Worm (Caenorhabditis elegans) whole organism, L3 larva: Measurements from ENCODE around the gene rpn-6.2.
A peak's percentile ranks its signal among the peaks of the same experiment; 100 is the strongest.

Source experiments
- R02D3.7 ChIP-seq: fragments of 150-350 bp; optimal IDR thresholded peaks from 2 replicates; lab custom pipeline; 2014; ENCODE audit warnings: missing biosample characterization, missing genetic modification characterization
- ZK546.5 ChIP-seq: sonication (generic microtip); optimal IDR thresholded peaks from 2 replicates; lab custom pipeline; 2017; ENCODE audit warnings: missing biosample characterization, missing genetic modification characterization
- ama-1 ChIP-seq: fragments of 150-350 bp; optimal IDR thresholded peaks from 2 replicates; lab custom pipeline; 2018
- ceh-16 ChIP-seq: sonication (generic microtip); optimal IDR thresholded peaks from 2 replicates; lab custom pipeline; 2017; ENCODE audit warnings: missing biosample characterization, missing genetic modification characterization
- ceh-28 ChIP-seq: fragments of 150-350 bp; optimal IDR thresholded peaks from 2 replicates; lab custom pipeline; 2014; ENCODE audit warnings: missing biosample characterization, missing genetic modification reagents, missing genetic modification characterization
- ceh-82 ChIP-seq: fragments of 150-350 bp; optimal IDR thresholded peaks from 2 replicates; lab custom pipeline; 2014; ENCODE audit warnings: missing biosample characterization, missing genetic modification characterization
- ceh-9 ChIP-seq: sonication (generic microtip); optimal IDR thresholded peaks from 2 replicates; lab custom pipeline; 2018; ENCODE audit warnings: missing biosample characterization, missing genetic modification characterization
- daf-12 ChIP-seq: fragments of 150-350 bp; optimal IDR thresholded peaks from 2 replicates; lab custom pipeline; 2014; ENCODE audit warnings: missing biosample characterization, missing genetic modification reagents, missing genetic modification characterization
- egl-27 ChIP-seq: sonication (generic microtip); optimal IDR thresholded peaks from 4 replicates; lab custom pipeline; 2017; ENCODE audit warnings: missing biosample characterization, missing genetic modification reagents, missing genetic modification characterization
- elt-1 ChIP-seq: fragments of 150-350 bp; optimal IDR thresholded peaks from 2 replicates; lab custom pipeline; 2014; ENCODE audit warnings: missing biosample characterization, missing genetic modification characterization
- eor-1 ChIP-seq, 2 experiments: fragments of 150-350 bp; optimal IDR thresholded peaks; 2 replicates each; lab custom pipeline; 2014 to 2018; ENCODE audit warnings: missing biosample characterization in 2 of 2, missing genetic modification characterization in 2 of 2
- fkh-10 ChIP-seq: sonication (generic microtip); optimal IDR thresholded peaks from 2 replicates; lab custom pipeline; 2017; ENCODE audit warnings: missing biosample characterization, missing genetic modification reagents, missing genetic modification characterization
- fkh-2 ChIP-seq: fragments of 150-350 bp; optimal IDR thresholded peaks from 2 replicates; lab custom pipeline; 2014; ENCODE audit warnings: missing biosample characterization, missing genetic modification reagents, missing genetic modification characterization
- fos-1 ChIP-seq: fragments of 150-350 bp; optimal IDR thresholded peaks from 2 replicates; lab custom pipeline; 2014; ENCODE audit warnings: missing biosample characterization, missing genetic modification characterization
- hmg-11 ChIP-seq: sonication (generic microtip); optimal IDR thresholded peaks from 2 replicates; lab custom pipeline; 2016; ENCODE audit warnings: missing genetic modification characterization, missing compliant biosample characterization
- lin-15B ChIP-seq: fragments of 150-350 bp; optimal IDR thresholded peaks from 2 replicates; lab custom pipeline; 2014; ENCODE audit warnings: missing biosample characterization, missing genetic modification characterization
- lin-39 ChIP-seq: fragments of 150-350 bp; optimal IDR thresholded peaks from 2 replicates; lab custom pipeline; 2018; ENCODE audit warnings: missing biosample characterization, missing genetic modification reagents, missing genetic modification characterization
- mdl-1 ChIP-seq: fragments of 150-350 bp; optimal IDR thresholded peaks from 2 replicates; lab custom pipeline; 2014; ENCODE audit warnings: missing biosample characterization, missing genetic modification characterization
- mml-1 ChIP-seq: fragments of 150-350 bp; sonication (generic microtip); optimal IDR thresholded peaks from 3 replicates; lab custom pipeline; 2014; ENCODE audit warnings: missing biosample characterization, missing genetic modification characterization
- nfya-1 ChIP-seq: sonication (generic microtip); optimal IDR thresholded peaks from 2 replicates; lab custom pipeline; 2017; ENCODE audit warnings: missing genetic modification characterization, mild to moderate bottlenecking, missing compliant biosample characterization, antibody characterized with exemption, moderate library complexity; ENCODE audit not compliant: insufficient read depth
- nhr-11 ChIP-seq: fragments of 150-350 bp; optimal IDR thresholded peaks from 2 replicates; lab custom pipeline; 2014; ENCODE audit warnings: missing biosample characterization, missing genetic modification characterization
- nhr-12 ChIP-seq: fragments of 150-350 bp; optimal IDR thresholded peaks from 2 replicates; lab custom pipeline; 2014; ENCODE audit warnings: missing biosample characterization, missing genetic modification characterization
- nhr-23 ChIP-seq: fragments of 150-350 bp; optimal IDR thresholded peaks from 2 replicates; lab custom pipeline; 2014; ENCODE audit warnings: missing biosample characterization, missing genetic modification reagents, missing genetic modification characterization
- nhr-237 ChIP-seq: fragments of 150-350 bp; optimal IDR thresholded peaks from 2 replicates; lab custom pipeline; 2014; ENCODE audit warnings: missing biosample characterization, missing genetic modification characterization
- nhr-25 ChIP-seq: sonication (generic microtip); optimal IDR thresholded peaks from 2 replicates; lab custom pipeline; 2017; ENCODE audit warnings: missing biosample characterization, missing genetic modification characterization
- nhr-28 ChIP-seq: fragments of 150-350 bp; optimal IDR thresholded peaks from 2 replicates; lab custom pipeline; 2014; ENCODE audit warnings: missing biosample characterization, missing genetic modification characterization
- nhr-43 ChIP-seq: sonication (generic microtip); optimal IDR thresholded peaks from 2 replicates; lab custom pipeline; 2016; ENCODE audit warnings: mild to moderate bottlenecking, missing genetic modification characterization, missing compliant biosample characterization; ENCODE audit not compliant: poor library complexity, severe bottlenecking
- nhr-77 ChIP-seq: fragments of 150-350 bp; optimal IDR thresholded peaks from 2 replicates; lab custom pipeline; 2014; ENCODE audit warnings: missing biosample characterization, missing genetic modification characterization
- pqm-1 ChIP-seq: fragments of 150-350 bp; optimal IDR thresholded peaks from 2 replicates; lab custom pipeline; 2017; ENCODE audit warnings: missing biosample characterization, missing genetic modification characterization, inconsistent platforms
- sea-2 ChIP-seq: fragments of 150-350 bp; sonication (generic microtip); optimal IDR thresholded peaks from 4 replicates; lab custom pipeline; 2014; ENCODE audit warnings: missing biosample characterization, missing genetic modification reagents, missing genetic modification characterization
- skn-1 ChIP-seq: fragments of 150-350 bp; optimal IDR thresholded peaks from 2 replicates; lab custom pipeline; 2014; ENCODE audit warnings: missing biosample characterization, missing genetic modification characterization
- snpc-4 ChIP-seq: fragments of 150-350 bp; optimal IDR thresholded peaks from 2 replicates; lab custom pipeline; 2014; ENCODE audit warnings: missing biosample characterization, missing genetic modification characterization
- tbx-2 ChIP-seq: sonication (generic microtip); optimal IDR thresholded peaks from 2 replicates; lab custom pipeline; 2016; ENCODE audit warnings: mild to moderate bottlenecking, missing genetic modification characterization, missing compliant biosample characterization
- unc-39 ChIP-seq: sonication (generic microtip); optimal IDR thresholded peaks from 4 replicates; lab custom pipeline; 2017; ENCODE audit warnings: missing biosample characterization, missing genetic modification characterization
- unc-62 ChIP-seq: fragments of 150-350 bp; sonication (generic microtip); optimal IDR thresholded peaks from 4 replicates; lab custom pipeline; 2014; ENCODE audit warnings: missing biosample characterization, missing genetic modification reagents, missing genetic modification characterization
- zag-1 ChIP-seq: fragments of 150-350 bp; optimal IDR thresholded peaks from 2 replicates; lab custom pipeline; 2014; ENCODE audit warnings: missing biosample characterization, missing genetic modification characterization
- ztf-11 ChIP-seq: fragments of 150-350 bp; optimal IDR thresholded peaks from 2 replicates; lab custom pipeline; 2014; ENCODE audit warnings: missing biosample characterization, missing genetic modification characterization
- ztf-4 ChIP-seq: fragments of 150-350 bp; optimal IDR thresholded peaks from 2 replicates; lab custom pipeline; 2014; ENCODE audit warnings: missing biosample characterization, missing genetic modification characterization

Gene rpn-6.2

DNA sequence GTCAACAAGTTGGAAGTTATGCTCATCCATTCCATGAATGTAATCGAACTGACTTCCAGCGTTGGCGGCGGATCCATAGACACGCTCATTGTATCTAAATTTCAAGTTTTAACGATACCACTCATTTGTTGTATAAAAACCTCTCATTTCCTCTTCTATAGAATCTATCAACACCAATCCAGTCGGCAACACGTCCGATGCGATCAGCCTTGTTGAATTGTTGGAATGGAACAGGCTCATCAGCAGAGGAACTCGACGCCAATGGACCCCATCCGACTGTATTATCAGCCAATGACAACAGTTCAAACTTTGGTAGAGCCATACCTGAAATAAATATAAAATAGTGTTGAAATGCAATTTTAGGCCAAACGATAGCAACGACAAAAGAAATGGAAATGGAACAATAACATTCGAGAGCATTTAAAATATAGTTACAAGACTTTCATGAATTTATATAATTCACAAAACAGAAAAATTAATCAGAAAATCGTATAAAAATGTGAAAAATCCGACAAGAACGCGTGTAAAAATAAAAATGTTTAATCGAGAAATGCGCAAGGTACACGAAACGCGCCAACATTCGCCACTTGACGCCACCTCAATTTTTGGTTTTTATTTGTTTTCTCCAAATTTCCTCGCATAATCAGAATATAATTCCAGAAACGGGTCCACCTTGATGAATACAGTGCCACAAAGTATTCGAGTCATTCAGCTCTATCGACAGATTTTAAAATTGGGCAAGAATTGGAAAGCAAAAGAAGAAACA, 30.4 kb downstream of the rpn-6.2 start, which contains the start of the genes eif-3.D and R08D7.4 (continued):
- peak; percentile 58 for TF ChIP-seq nfya-1
- TF ChIP-seq nhr-25 (tag; lab: Kevin White, UChicago): peak; percentile 8
- TF ChIP-seq pqm-1 (tag; lab: Kevin White, UChicago): no peak
- no peak for TF ChIP-seq R02D3.7 (tag; lab: Kevin White, UChicago)
- no peak for TF ChIP-seq mml-1 (tag; lab: Kevin White, UChicago)
- no peak for TF ChIP-seq egl-27 (tag; lab: Kevin White, UChicago)
- no peak for TF ChIP-seq unc-62 (GFP tag; lab: Kevin White, UChicago)
- TF ChIP-seq hmg-11 (tag; lab: Kevin White, UChicago): peak; percentile 73
- TF ChIP-seq zag-1 (tag; lab: Kevin White, UChicago): no peak
- no peak for TF ChIP-seq fos-1 (tag; lab: Kevin White, UChicago)
- TF ChIP-seq nhr-23 (tag; lab: Kevin White, UChicago): peak; percentile 57
- no peak for TF ChIP-seq nhr-28 (tag; lab: Kevin White, UChicago)
- TF ChIP-seq eor-1 (tag; optimal IDR thresholded peaks at IDR 0.05; lab: Kevin White, UChicago): no peak
- peak; percentile 62 for TF ChIP-seq lin-15B
- TF ChIP-seq, all 47 proteins: peak for 10

- TF ChIP-seq unc-39 (tag; lab: Kevin White, UChicago) (no peak), nfya-1 (peak; percentile 12), pqm-1 (tag; lab: Kevin White, UChicago) (no peak), lin-15B (peak; percentile 11)
These were observed 34.2 kb downstream of the rpn-6.2 start, which contains the start of the genes bud-13 and rpap-2 for ce11 chrIII:8967639-8968038. TSS of gene bud-13 (minus strand) at chrIII:8967727. TSS of gene rpap-2 (plus strand) at chrIII:8967967.

ce11 chrIII:8964684-8965283, 37.0 kb downstream of the rpn-6.2 start:
- TF ChIP-seq nhr-43 (no peak), nhr-12 (tag; lab: Kevin White, UChicago) (no peak), tbx-2 (tag; lab: Kevin White, UChicago) (no peak), elt-1 (tag; lab: Kevin White, UChicago) (no peak), fos-1 (tag; lab: Kevin White, UChicago) (no peak)

DNA sequence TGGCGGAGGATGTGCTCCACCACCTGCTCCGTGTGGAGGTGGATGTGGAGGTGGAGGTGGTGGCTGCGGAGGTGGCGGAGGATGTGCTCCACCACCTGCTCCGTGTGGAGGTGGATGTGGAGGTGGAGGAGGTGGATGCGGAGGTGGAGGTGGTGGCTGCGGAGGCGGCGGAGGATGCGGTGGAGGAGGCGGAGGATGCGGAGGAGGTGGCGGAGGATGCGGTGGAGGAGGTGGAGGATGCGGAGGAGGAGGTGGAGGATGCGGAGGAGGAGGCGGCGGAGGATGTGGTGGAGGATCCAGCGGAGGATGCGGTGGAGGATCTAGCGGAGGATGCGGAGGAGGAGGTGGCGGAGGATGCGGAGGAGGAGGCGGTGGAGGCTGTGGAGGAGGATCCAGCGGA, 39.3 kb downstream of the rpn-6.2 start:
- TF ChIP-seq ZK546.5 (tag; lab: Kevin White, UChicago): no peak
- no peak for TF ChIP-seq nfya-1
- TF ChIP-seq fkh-10 (GFP tag; lab: Kevin White, UChicago): no peak
- no peak for TF ChIP-seq mdl-1 (tag; lab: Kevin White, UChicago)
- no peak for TF ChIP-seq nhr-11 (tag; lab: Kevin White, UChicago)
- TF ChIP-seq daf-12: no peak
- TF ChIP-seq elt-1 (tag; lab: Kevin White, UChicago): no peak
- TF ChIP-seq nhr-12 (tag; lab: Kevin White, UChicago): no peak
- TF ChIP-seq ztf-4 (tag; lab: Kevin White, UChicago): no peak
- no peak for TF ChIP-seq fos-1 (tag; lab: Kevin White, UChicago)
- no peak for TF ChIP-seq R02D3.7 (tag; lab: Kevin White, UChicago)
- TF ChIP-seq lin-39: no peak
- TF ChIP-seq eor-1 (tag; optimal IDR thresholded peaks at IDR 0.05; lab: Kevin White, UChicago): no peak
- TF ChIP-seq skn-1 (tag; lab: Kevin White, UChicago): no peak
- no peak for TF ChIP-seq sea-2
- no peak for TF ChIP-seq ama-1
- no peak for TF ChIP-seq tbx-2 (tag; lab: Kevin White, UChicago)
- no peak for TF ChIP-seq snpc-4
- no peak for TF ChIP-seq fkh-2 (tag; lab: Kevin White, UChicago)

- no peak for TF ChIP-seq elt-1 (tag; lab: Kevin White, UChicago)
- no peak for TF ChIP-seq mml-1 (tag; lab: Kevin White, UChicago)
- no peak for TF ChIP-seq mdl-1 (tag; lab: Kevin White, UChicago)
- TF ChIP-seq ceh-16: no peak
- no peak for TF ChIP-seq egl-27 (tag; lab: Kevin White, UChicago)
- no peak for TF ChIP-seq ceh-28 (tag; lab: Kevin White, UChicago)
- no peak for TF ChIP-seq nhr-237
- no peak for TF ChIP-seq lin-15B
- no peak for TF ChIP-seq ceh-9 (tag; lab: Kevin White, UChicago)
- no peak for TF ChIP-seq nhr-77 (tag; lab: Kevin White, UChicago)
- TF ChIP-seq ama-1: no peak
- no peak for TF ChIP-seq unc-62 (GFP tag; lab: Kevin White, UChicago)
- TF ChIP-seq ceh-82 (tag; lab: Kevin White, UChicago): no peak
- TF ChIP-seq ztf-11 (tag; lab: Kevin White, UChicago): no peak
These were observed 39.8 kb downstream of the rpn-6.2 start, which contains the start of gene grl-25 for ce11 chrIII:8961993-8962392. TSS of gene grl-25 (plus strand) at chrIII:8962293.
